Fruit fly (Drosophila melanogaster): ENCODE data around the gene CG34251.

CG34251 gene

dm6 chr3L:17671322-17671721 is at the start of gene CG34251:
CG34251 (plus strand) TSS chr3L:17671622.
- TF ChIP-seq Jra (GFP tag; optimal IDR thresholded peaks at IDR 0.05): no peak
- TF ChIP-seq Hr83 (GFP tag; optimal IDR thresholded peaks at IDR 0.05; ENCODE audit: poor library complexity, severe bottlenecking): no peak
- TF ChIP-seq Sp1 (GFP tag; optimal IDR thresholded peaks at IDR 0.05): no peak
- TF ChIP-seq psq (GFP tag; optimal IDR thresholded peaks at IDR 0.05): no peak
- no peak for TF ChIP-seq fru (GFP tag; optimal IDR thresholded peaks at IDR 0.05)
- no peak for TF ChIP-seq woc (GFP tag; optimal IDR thresholded peaks at IDR 0.05)
- TF ChIP-seq N (GFP tag; optimal IDR thresholded peaks at IDR 0.05): no peak
- TF ChIP-seq usp (GFP tag; optimal IDR thresholded peaks at IDR 0.05): no peak

dm6 chr3L:17622081-17622850 is 49.2 kb upstream of the CG34251 start:
- TF ChIP-seq woc (GFP tag; optimal IDR thresholded peaks at IDR 0.05) (no peak), jim (GFP tag; optimal IDR thresholded peaks at IDR 0.05) (no peak), Dif (GFP tag; optimal IDR thresholded peaks at IDR 0.05; ENCODE audit: partially characterized antibody) (no peak)

DNA sequence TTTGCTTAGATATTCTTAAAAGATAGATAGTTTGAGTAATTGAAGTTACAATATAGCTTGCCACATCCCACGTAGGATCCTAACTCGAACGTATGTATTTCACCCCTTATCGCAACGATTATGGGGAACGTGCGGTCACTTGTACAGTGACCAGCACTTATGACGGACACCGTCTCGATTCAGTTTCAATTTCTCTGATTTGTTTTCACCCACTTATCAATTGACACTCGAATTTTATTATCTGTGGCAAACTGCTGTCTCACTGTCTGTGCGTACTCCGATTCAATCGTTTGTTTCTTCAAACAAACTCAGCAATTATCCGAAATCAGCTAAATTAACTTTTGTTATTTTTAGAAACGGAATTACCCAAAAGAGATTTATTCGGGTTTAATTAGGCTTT is 48.5 kb upstream of the CG34251 start:
- TF ChIP-seq fru (GFP tag; optimal IDR thresholded peaks at IDR 0.05) (no peak), dl (GFP tag; optimal IDR thresholded peaks at IDR 0.05; ENCODE audit: insufficient read depth in 1 of 2, partially characterized antibody in 2 of 2) (no peak), ey (GFP tag; optimal IDR thresholded peaks at IDR 0.05) (no peak), CG32264 (GFP tag; optimal IDR thresholded peaks at IDR 0.05) (no peak), jim (GFP tag; optimal IDR thresholded peaks at IDR 0.05) (no peak), h (GFP tag; optimal IDR thresholded peaks at IDR 0.05) (peak; percentile 25), foxo (GFP tag; optimal IDR thresholded peaks at IDR 0.05) (peak in 1 of 2 experiments; percentile 6), Jra (GFP tag; optimal IDR thresholded peaks at IDR 0.05) (no peak), Dif (GFP tag; optimal IDR thresholded peaks at IDR 0.05; ENCODE audit: partially characterized antibody) (no peak), GATAd (GFP tag; optimal IDR thresholded peaks at IDR 0.05) (no peak), Sp1 (GFP tag; optimal IDR thresholded peaks at IDR 0.05) (no peak), usp (GFP tag; optimal IDR thresholded peaks at IDR 0.05) (no peak), psq (GFP tag; optimal IDR thresholded peaks at IDR 0.05) (no peak), Hnf4 (GFP tag; optimal IDR thresholded peaks at IDR 0.05) (no peak), woc (GFP tag; optimal IDR thresholded peaks at IDR 0.05) (no peak), br (GFP tag; optimal IDR thresholded peaks at IDR 0.05) (no peak), dmrt93B (GFP tag; optimal IDR thresholded peaks at IDR 0.05) (no peak), Hr78 (GFP tag; optimal IDR thresholded peaks at IDR 0.05) (no peak)

- TF ChIP-seq Vsx2 (GFP tag; optimal IDR thresholded peaks at IDR 0.05; ENCODE audit: partially characterized antibody) (no peak), CrebA (GFP tag; optimal IDR thresholded peaks at IDR 0.05; ENCODE audit: borderline replicate concordance) (no peak), brk (GFP tag; optimal IDR thresholded peaks at IDR 0.05) (no peak), Myc (optimal IDR thresholded peaks at IDR 0.05) (no peak), h (GFP tag; optimal IDR thresholded peaks at IDR 0.05) (no peak), Mio (GFP tag; optimal IDR thresholded peaks at IDR 0.05) (no peak), br (GFP tag; optimal IDR thresholded peaks at IDR 0.05) (no peak), jim (GFP tag; optimal IDR thresholded peaks at IDR 0.05) (no peak), ey (GFP tag; optimal IDR thresholded peaks at IDR 0.05) (no peak), Dfd (GFP tag; optimal IDR thresholded peaks at IDR 0.05) (no peak)
Measured at dm6 chr3L:17624208-17624826, 47.1 kb upstream of the CG34251 start.

- no peak for TF ChIP-seq CrebA (GFP tag; optimal IDR thresholded peaks at IDR 0.05; ENCODE audit: borderline replicate concordance)
- TF ChIP-seq rgr (GFP tag; optimal IDR thresholded peaks at IDR 0.05): peak; percentile 7
Measured at dm6 chr3L:17625014-17625413, 46.4 kb upstream of the CG34251 start.

- TF ChIP-seq Rel (GFP tag; optimal IDR thresholded peaks at IDR 0.05): no peak
- peak; percentile 93 for TF ChIP-seq Rel (tag; optimal IDR thresholded peaks at IDR 0.05)
- peak; percentile 40 for TF ChIP-seq Vsx2 (GFP tag; optimal IDR thresholded peaks at IDR 0.05; ENCODE audit: partially characterized antibody)
- TF ChIP-seq Hnf4 (GFP tag; optimal IDR thresholded peaks at IDR 0.05): no peak
- TF ChIP-seq rgr (GFP tag; optimal IDR thresholded peaks at IDR 0.05): no peak
- TF ChIP-seq Hr78 (GFP tag; optimal IDR thresholded peaks at IDR 0.05): no peak
Measured at dm6 chr3L:17625574-17626128, 45.8 kb upstream of the CG34251 start.

All from whole organism, wandering third instar larva.